Worm (Caenorhabditis elegans): ENCODE data around the gene C45B11.8.

Gene C45B11.8

ce11 chrV:11029309-11029708, 11.3 kb upstream of the C45B11.8 start (continued):
- TF ChIP-seq zip-4 (GFP tag; optimal IDR thresholded peaks at IDR 0.05), result peak; percentile 11
- TF ChIP-seq nhr-47 (tag; optimal IDR thresholded peaks at IDR 0.05), result peak; percentile 86
- TF ChIP-seq ets-5 (GFP tag; IDR thresholded peaks at IDR 0.05), result no peak
- no peak for TF ChIP-seq nhr-12 (tag; optimal IDR thresholded peaks at IDR 0.05)
- peak; percentile 0 for TF ChIP-seq lin-39 (tag; optimal IDR thresholded peaks at IDR 0.05)
- peak; percentile 83 for TF ChIP-seq nhr-71 (tag; optimal IDR thresholded peaks at IDR 0.05)
- TF ChIP-seq efl-1 (optimal IDR thresholded peaks at IDR 0.05), result peak; percentile 95 to 97
- peak; percentile 93 to 99 for TF ChIP-seq efl-1 (GFP tag; optimal IDR thresholded peaks at IDR 0.05 in 1 of 2)
- peak; percentile 78 for TF ChIP-seq dsc-1 (tag; optimal IDR thresholded peaks at IDR 0.05)
- peak; percentile 66 for TF ChIP-seq unc-86 (tag; optimal IDR thresholded peaks at IDR 0.05)
- TF ChIP-seq blmp-1 (tag; optimal IDR thresholded peaks at IDR 0.05), result peak; percentile 67
- peak; percentile 90 for TF ChIP-seq ceh-90 (tag; optimal IDR thresholded peaks at IDR 0.05)
- TF ChIP-seq lin-14 (GFP tag; optimal IDR thresholded peaks at IDR 0.05), result peak; percentile 38
- TF ChIP-seq C16A3.4 (tag; optimal IDR thresholded peaks at IDR 0.05), result peak; percentile 52
- peak; percentile 45 for TF ChIP-seq sup-37 (GFP tag; optimal IDR thresholded peaks at IDR 0.05)
- peak; percentile 46; the same call in 1 of the 2 replicates for TF ChIP-seq unc-98 (GFP tag; IDR thresholded peaks at IDR 0.05)
- TF ChIP-seq mab-9 (GFP tag; IDR thresholded peaks at IDR 0.05), result 0 out of 2 replicates have a peak, but pooled peaks have one; percentile 48
- TF ChIP-seq aha-1 (tag; optimal IDR thresholded peaks at IDR 0.05), result no peak
- peak; percentile 16 for TF ChIP-seq fos-1 (tag; optimal IDR thresholded peaks at IDR 0.05)
- peak; percentile 53 for TF ChIP-seq isw-1 (GFP tag; IDR thresholded peaks at IDR 0.05)
- TF ChIP-seq mef-2 (tag; optimal IDR thresholded peaks at IDR 0.05), result no peak
- no peak for TF ChIP-seq ceh-88 (GFP tag; IDR thresholded peaks at IDR 0.05)
- TF ChIP-seq lsy-2 (tag; optimal IDR thresholded peaks at IDR 0.05), result peak; percentile 32 to 72
- TF ChIP-seq elt-2 (tag; optimal IDR thresholded peaks at IDR 0.05), result peak; percentile 63
- no peak for TF ChIP-seq pag-3 (tag; optimal IDR thresholded peaks at IDR 0.05; ENCODE audit: borderline replicate concordance, insufficient read depth)
- peak in 1 of 6 experiments; percentile 30 for TF ChIP-seq elt-3 (tag; optimal IDR thresholded peaks at IDR 0.05)
- TF ChIP-seq jun-1 (tag; optimal IDR thresholded peaks at IDR 0.05), result peak; percentile 53
- TF ChIP-seq snpc-4 (tag; optimal IDR thresholded peaks at IDR 0.05), result peak; percentile 22
- TF ChIP-seq ceh-8 (GFP tag; optimal IDR thresholded peaks at IDR 0.05), result peak; percentile 55
- TF ChIP-seq fkh-4 (tag; optimal IDR thresholded peaks at IDR 0.05; ENCODE audit: borderline replicate concordance), result peak; percentile 87
- TF ChIP-seq ztf-11 (tag; optimal IDR thresholded peaks at IDR 0.05), result peak in 1 of 2 experiments; percentile 90
- TF ChIP-seq tbx-2 (tag; optimal IDR thresholded peaks at IDR 0.05), result peak; percentile 80
- TF ChIP-seq snu-23 (GFP tag; optimal IDR thresholded peaks at IDR 0.05), result peak; percentile 73
- TF ChIP-seq sox-4 (tag; optimal IDR thresholded peaks at IDR 0.05), result peak; percentile 74
- peak; percentile 42 for TF ChIP-seq fkh-8 (tag; optimal IDR thresholded peaks at IDR 0.05)
- peak in 1 of 2 experiments; percentile 28 for TF ChIP-seq mdl-1 (tag; optimal IDR thresholded peaks at IDR 0.05)
- TF ChIP-seq hlh-4 (tag; optimal IDR thresholded peaks at IDR 0.05), result no peak
- TF ChIP-seq ceh-82 (tag; optimal IDR thresholded peaks at IDR 0.05), result peak; percentile 14 to 53 (median 18)
- no peak for TF ChIP-seq ztf-4 (tag; optimal IDR thresholded peaks at IDR 0.05)
- peak; percentile 86 for TF ChIP-seq irx-1 (tag; optimal IDR thresholded peaks at IDR 0.05)
- peak; percentile 56 for TF ChIP-seq lin-13 (GFP tag; optimal IDR thresholded peaks at IDR 0.05)

- TF ChIP-seq pag-3 (tag; optimal IDR thresholded peaks at IDR 0.05; ENCODE audit: borderline replicate concordance, insufficient read depth), result no peak
- TF ChIP-seq irx-1 (tag; optimal IDR thresholded peaks at IDR 0.05), result no peak
- no peak for TF ChIP-seq elt-3 (tag; optimal IDR thresholded peaks at IDR 0.05)
- no peak for TF ChIP-seq nhr-77 (tag; optimal IDR thresholded peaks at IDR 0.05)
- no peak for TF ChIP-seq lsy-2 (tag; optimal IDR thresholded peaks at IDR 0.05)
- no peak for TF ChIP-seq swsn-7 (tag; optimal IDR thresholded peaks at IDR 0.05)
- TF ChIP-seq dpl-1 (GFP tag; optimal IDR thresholded peaks at IDR 0.05), result no peak
- no peak for TF ChIP-seq nhr-20 (tag; optimal IDR thresholded peaks at IDR 0.05)
- TF ChIP-seq ceh-88 (GFP tag; IDR thresholded peaks at IDR 0.05), result no peak
- no peak for TF ChIP-seq nhr-71 (tag; optimal IDR thresholded peaks at IDR 0.05)
- no peak for TF ChIP-seq F16B12.6 (tag; optimal IDR thresholded peaks at IDR 0.05)
- TF ChIP-seq snpc-4 (tag; optimal IDR thresholded peaks at IDR 0.05), result no peak
- no peak for TF ChIP-seq unc-98 (GFP tag; IDR thresholded peaks at IDR 0.05)
- no peak for TF ChIP-seq efl-1 (optimal IDR thresholded peaks at IDR 0.05)
- no peak for TF ChIP-seq efl-1 (GFP tag; optimal IDR thresholded peaks at IDR 0.05 in 1 of 2)
- TF ChIP-seq nhr-12 (tag; optimal IDR thresholded peaks at IDR 0.05), result no peak
- no peak for TF ChIP-seq sup-37 (GFP tag; optimal IDR thresholded peaks at IDR 0.05)
- TF ChIP-seq nhr-237 (tag; optimal IDR thresholded peaks at IDR 0.05), result no peak
- TF ChIP-seq mdl-1 (tag; optimal IDR thresholded peaks at IDR 0.05), result no peak
- TF ChIP-seq nhr-85 (tag), result no peak
Measured at ce11 chrV:11030675-11031074, 9.9 kb upstream of the C45B11.8 start.

Data from whole organism, L1 larva.